Fruit fly (Drosophila melanogaster) ovary, adult (tissue): ENCODE data around the gene CG5968.

Source experiments
- CG17801 ChIP-seq: fragments of 200-800 bp; optimal IDR thresholded peaks from 2 replicates; lab custom pipeline; 2019; ENCODE audit warnings: missing biosample characterization, mild to moderate bottlenecking, missing genetic modification characterization, moderate library complexity; ENCODE audit not compliant: partially characterized antibody

The CG5968 gene

dm6 chr2L:16519582-16520474 is 29.9 kb downstream of the CG5968 start:
- TF ChIP-seq CG17801 (GFP tag; lab: Kevin White, UChicago) = peak; percentile 8

DNA sequence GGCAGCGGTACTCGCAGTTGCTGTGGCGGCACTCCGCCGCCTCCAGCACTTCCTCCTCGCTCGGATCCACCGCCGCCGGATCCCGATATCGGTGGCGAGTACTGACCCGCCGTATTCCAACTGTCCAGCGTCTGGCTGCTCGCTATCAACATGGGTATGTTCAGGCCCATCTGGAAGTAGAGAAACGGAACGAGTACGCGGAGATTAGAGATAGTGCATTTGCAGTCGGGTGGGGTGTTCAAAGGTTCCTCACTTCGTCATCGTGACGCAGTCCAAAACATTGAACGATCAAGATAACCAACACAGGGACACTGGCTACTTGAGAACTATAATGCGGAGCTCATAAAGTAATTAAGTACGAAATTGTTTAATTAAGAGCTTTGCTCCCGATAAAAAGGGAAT is 38.5 kb downstream of the CG5968 start:
- TF ChIP-seq CG17801 (GFP tag; lab: Kevin White, UChicago) = no peak

dm6 chr2L:16507682-16508269 is 42.0 kb downstream of the CG5968 start:
- no peak for TF ChIP-seq CG17801 (GFP tag; lab: Kevin White, UChicago)

DNA sequence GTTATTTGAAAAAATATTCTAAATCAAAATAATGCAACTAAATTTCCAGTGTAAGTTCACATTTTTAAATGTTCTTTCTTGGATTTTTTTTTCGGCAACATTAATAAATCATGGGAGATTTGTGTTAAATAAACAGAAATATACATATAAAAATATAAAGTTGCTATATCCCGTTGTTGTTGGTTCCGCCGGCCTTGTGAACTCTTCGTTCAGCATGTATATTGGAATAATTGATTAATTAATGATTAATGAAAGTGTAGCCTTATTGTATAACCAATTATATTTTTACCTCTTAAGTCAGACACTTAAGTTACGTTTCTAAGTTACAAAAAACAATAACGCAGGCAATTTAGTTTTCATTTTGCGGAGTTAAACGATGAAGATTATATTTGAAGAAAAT is 42.6 kb downstream of the CG5968 start:
- TF ChIP-seq CG17801 (GFP tag; lab: Kevin White, UChicago) = no peak

dm6 chr2L:16502898-16503551 is 46.7 kb downstream of the CG5968 start:
- no peak for TF ChIP-seq CG17801 (GFP tag; lab: Kevin White, UChicago)

- no peak for TF ChIP-seq CG17801 (GFP tag; lab: Kevin White, UChicago)
Observed at dm6 chr2L:16501366-16501765, 48.4 kb downstream of the CG5968 start.

- peak; percentile 20 for TF ChIP-seq CG17801 (GFP tag; lab: Kevin White, UChicago)
Observed at dm6 chr2L:16500469-16500868, 49.3 kb downstream of the CG5968 start.

DNA sequence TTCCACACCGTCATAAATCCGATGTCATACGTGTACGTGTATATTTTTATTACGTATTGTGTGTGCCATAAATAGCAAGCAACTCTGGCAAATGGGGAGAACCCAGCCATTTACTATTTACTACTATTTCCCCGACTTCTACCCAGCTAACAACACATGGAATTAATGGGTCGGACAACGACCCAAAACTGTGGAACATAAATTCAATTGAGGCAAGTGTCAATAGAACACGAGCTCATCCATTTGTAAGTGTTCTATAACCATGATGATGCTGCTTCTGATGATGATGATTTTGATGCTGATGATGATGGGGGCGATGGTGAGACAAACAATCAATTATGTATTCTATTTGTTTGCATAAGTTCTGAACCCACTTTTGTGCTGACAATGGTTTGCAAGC is 50.2 kb downstream of the CG5968 start:
- TF ChIP-seq CG17801 (GFP tag; lab: Kevin White, UChicago) = no peak
